Worm (Caenorhabditis elegans) whole organism, L4 larva: Measurements from ENCODE around the gene sng-1.

Experiments used
- F10B5.3 ChIP-seq: sonication (generic microtip); optimal IDR thresholded peaks from 2 replicates; lab custom pipeline; 2016; ENCODE audit warnings: mild to moderate bottlenecking, missing genetic modification characterization, missing compliant biosample characterization
- F37D6.2 ChIP-seq: sonication (generic microtip); optimal IDR thresholded peaks from 2 replicates; lab custom pipeline; 2016; ENCODE audit warnings: mild to moderate bottlenecking, missing genetic modification characterization, missing compliant biosample characterization
- F44E2.7 ChIP-seq: fragments of 200-800 bp; sonication (Bioruptor generic); IDR thresholded peaks from 2 replicates; pipeline ENCODE4 v2.1.2; 2022; ENCODE audit warnings: missing genetic modification characterization, missing compliant biosample characterization
- F49E8.2 ChIP-seq: sonication (generic microtip); optimal IDR thresholded peaks from 2 replicates; lab custom pipeline; 2016; ENCODE audit warnings: missing compliant biosample characterization, mild to moderate bottlenecking, missing genetic modification characterization, borderline replicate concordance
- R02D3.7 ChIP-seq: fragments of 150-350 bp; sonication (generic microtip); optimal IDR thresholded peaks from 3 replicates; lab custom pipeline; 2014; ENCODE audit warnings: missing biosample characterization, missing genetic modification characterization
- T26A8.4 ChIP-seq: fragments of 200-800 bp; sonication (Bioruptor generic); IDR thresholded peaks from 2 replicates; pipeline ENCODE4 v1.3.6; 2022; ENCODE audit warnings: missing genetic modification characterization, missing compliant biosample characterization
- Y105C5A.15 ChIP-seq: fragments of 200-800 bp; sonication (Bioruptor generic); IDR thresholded peaks from 2 replicates; pipeline ENCODE4 v1.3.6; 2022; ENCODE audit warnings: missing genetic modification characterization, missing compliant biosample characterization
- ZK546.5 ChIP-seq, 2 experiments: sonication (generic microtip); optimal IDR thresholded peaks; 2 replicates each; lab custom pipeline; 2017; ENCODE audit warnings: missing biosample characterization in 2 of 2, missing genetic modification characterization in 2 of 2
- ama-1 ChIP-seq: fragments of 150-350 bp; optimal IDR thresholded peaks from 2 replicates; lab custom pipeline; 2014; ENCODE audit warnings: inconsistent platforms, mixed read lengths
- attf-4 ChIP-seq: sonication (generic microtip); optimal IDR thresholded peaks from 3 replicates; lab custom pipeline; 2017; ENCODE audit warnings: missing biosample characterization, missing genetic modification characterization
- ceh-28 ChIP-seq: fragments of 150-350 bp; optimal IDR thresholded peaks from 2 replicates; lab custom pipeline; 2014; ENCODE audit warnings: missing biosample characterization, missing genetic modification reagents, missing genetic modification characterization
- ceh-44 ChIP-seq: fragments of 200-800 bp; sonication (Bioruptor generic); IDR thresholded peaks from 2 replicates; pipeline ENCODE4 v1.3.6; 2022; ENCODE audit warnings: missing genetic modification reagents, missing genetic modification characterization, missing compliant biosample characterization
- ceh-82 ChIP-seq: sonication (generic microtip); optimal IDR thresholded peaks from 2 replicates; lab custom pipeline; 2017; ENCODE audit warnings: missing biosample characterization, missing genetic modification characterization
- cey-2 ChIP-seq: sonication (generic microtip); optimal IDR thresholded peaks from 3 replicates; lab custom pipeline; 2017; ENCODE audit warnings: missing genetic modification characterization, mild to moderate bottlenecking, missing compliant biosample characterization, antibody characterized with exemption, borderline replicate concordance; ENCODE audit not compliant: insufficient read depth
- ctbp-1 ChIP-seq: fragments of 200-800 bp; sonication (Bioruptor generic); IDR thresholded peaks from 2 replicates; pipeline ENCODE4 v1.3.6; 2022; ENCODE audit warnings: missing genetic modification reagents, missing genetic modification characterization, missing compliant biosample characterization
- daf-16 ChIP-seq, 3 experiments: sonication (generic microtip); optimal IDR thresholded peaks; 2 replicates each; lab custom pipeline; 2016 to 2017; ENCODE audit warnings: missing genetic modification characterization in 3 of 3, missing genetic modification reagents in 3 of 3, mild to moderate bottlenecking in 2 of 3, missing compliant biosample characterization in 2 of 3, missing biosample characterization in 1 of 3, moderate library complexity in 1 of 3
- daf-8 ChIP-seq: fragments of 200-800 bp; sonication (Bioruptor generic); IDR thresholded peaks from 2 replicates; pipeline ENCODE4 v1.3.6; 2022; ENCODE audit warnings: missing genetic modification characterization, missing compliant biosample characterization
- dmd-6 ChIP-seq: fragments of 200-800 bp; sonication (Bioruptor generic); IDR thresholded peaks from 2 replicates; pipeline ENCODE4 v1.3.6; 2022; ENCODE audit warnings: missing genetic modification reagents, missing genetic modification characterization, missing compliant biosample characterization
- dmd-8 ChIP-seq: fragments of 200-800 bp; sonication (Bioruptor generic); IDR thresholded peaks from 2 replicates; pipeline ENCODE4 v1.3.6; 2022; ENCODE audit warnings: missing genetic modification characterization, missing compliant biosample characterization
- duxl-1 ChIP-seq: sonication (generic microtip); optimal IDR thresholded peaks from 2 replicates; lab custom pipeline; 2016; ENCODE audit warnings: mild to moderate bottlenecking, missing genetic modification characterization, moderate library complexity, missing compliant biosample characterization; ENCODE audit not compliant: poor library complexity
- dve-1 ChIP-seq: sonication (generic microtip); optimal IDR thresholded peaks from 2 replicates; lab custom pipeline; 2017; ENCODE audit warnings: antibody characterized with exemption, mild to moderate bottlenecking, missing genetic modification characterization, missing compliant biosample characterization; ENCODE audit not compliant: insufficient read depth
- egl-27 ChIP-seq: sonication (generic microtip); optimal IDR thresholded peaks from 3 replicates; lab custom pipeline; 2017; ENCODE audit warnings: missing biosample characterization, missing genetic modification reagents, missing genetic modification characterization
- egl-43 ChIP-seq: fragments of 200-800 bp; sonication (Bioruptor generic); IDR thresholded peaks from 2 replicates; pipeline ENCODE4 v1.3.6; 2022; ENCODE audit warnings: missing genetic modification reagents, missing genetic modification characterization, missing compliant biosample characterization
- fkh-10 ChIP-seq: fragments of 150-350 bp; optimal IDR thresholded peaks from 2 replicates; lab custom pipeline; 2014; ENCODE audit warnings: missing biosample characterization, missing genetic modification reagents, missing genetic modification characterization
- jun-1 ChIP-seq: fragments of 150-350 bp; optimal IDR thresholded peaks from 2 replicates; lab custom pipeline; 2014; ENCODE audit warnings: missing biosample characterization, missing genetic modification reagents, missing genetic modification characterization
- lin-15B ChIP-seq: fragments of 150-350 bp; sonication (generic microtip); optimal IDR thresholded peaks from 3 replicates; lab custom pipeline; 2014; ENCODE audit warnings: missing biosample characterization, missing genetic modification characterization
- lin-39 ChIP-seq: fragments of 150-350 bp; optimal IDR thresholded peaks from 2 replicates; lab custom pipeline; 2014; ENCODE audit warnings: missing biosample characterization, missing genetic modification reagents, missing genetic modification characterization
- lir-3 ChIP-seq: sonication (generic microtip); optimal IDR thresholded peaks from 2 replicates; lab custom pipeline; 2016; ENCODE audit warnings: mild to moderate bottlenecking, missing genetic modification characterization, missing compliant biosample characterization
- lsy-2 ChIP-seq, 2 experiments: fragments of 150-350 bp in 1 of 2; sonication (generic microtip) in 1 of 2; optimal IDR thresholded peaks; 2 replicates each; lab custom pipeline; 2014 to 2017; ENCODE audit warnings: missing biosample characterization in 2 of 2, missing genetic modification characterization in 2 of 2
- madf-5 ChIP-seq, 2 experiments: fragments of 200-800 bp; sonication (Bioruptor generic); IDR thresholded peaks; 2 replicates each; pipeline ENCODE4 v1.3.6; 2022; ENCODE audit warnings: missing compliant biosample characterization in 2 of 2, missing genetic modification characterization in 2 of 2
- mdl-1 ChIP-seq, 2 experiments: fragments of 150-350 bp in 1 of 2; sonication (generic microtip) in 1 of 2; optimal IDR thresholded peaks; 2 replicates each; lab custom pipeline; 2014 to 2017; ENCODE audit warnings: missing biosample characterization in 2 of 2, missing genetic modification characterization in 2 of 2
- mdt-29 ChIP-seq: fragments of 200-800 bp; sonication (Bioruptor generic); IDR thresholded peaks from 2 replicates; pipeline ENCODE4 v1.3.6; 2022; ENCODE audit warnings: missing genetic modification reagents, missing genetic modification characterization, missing compliant biosample characterization
- mes-2 ChIP-seq: sonication (generic microtip); optimal IDR thresholded peaks from 2 replicates; lab custom pipeline; 2016; ENCODE audit warnings: missing genotype, mild to moderate bottlenecking, missing genetic modification characterization, missing compliant biosample characterization; ENCODE audit not compliant: poor library complexity, severe bottlenecking
- nhr-11 ChIP-seq: fragments of 150-350 bp; optimal IDR thresholded peaks from 2 replicates; lab custom pipeline; 2014; ENCODE audit warnings: missing biosample characterization, missing genetic modification characterization
- nhr-111 ChIP-seq: fragments of 200-800 bp; sonication (Bioruptor generic); optimal IDR thresholded peaks from 2 replicates; lab custom pipeline; 2018; ENCODE audit warnings: mild to moderate bottlenecking, missing genetic modification characterization, missing compliant biosample characterization
- nhr-28 ChIP-seq: fragments of 150-350 bp; optimal IDR thresholded peaks from 2 replicates; lab custom pipeline; 2014; ENCODE audit warnings: missing biosample characterization, missing genetic modification characterization
- nhr-48 ChIP-seq: sonication (generic microtip); optimal IDR thresholded peaks from 2 replicates; lab custom pipeline; 2016; ENCODE audit warnings: mild to moderate bottlenecking, missing genetic modification characterization, missing compliant biosample characterization
- nhr-76 ChIP-seq: fragments of 150-350 bp; optimal IDR thresholded peaks from 2 replicates; lab custom pipeline; 2014; ENCODE audit warnings: missing biosample characterization, missing genetic modification characterization
- rbr-2 ChIP-seq: sonication (generic microtip); optimal IDR thresholded peaks from 2 replicates; lab custom pipeline; 2016; ENCODE audit warnings: missing genotype, missing genetic modification characterization, missing compliant biosample characterization
- saeg-2 ChIP-seq: fragments of 200-800 bp; sonication (Bioruptor generic); IDR thresholded peaks from 2 replicates; pipeline ENCODE4 v1.3.6; 2022; ENCODE audit warnings: missing genetic modification reagents, missing genetic modification characterization, missing compliant biosample characterization
- sdz-12 ChIP-seq: fragments of 200-800 bp; sonication (Bioruptor generic); optimal IDR thresholded peaks from 2 replicates; lab custom pipeline; 2018; ENCODE audit warnings: mild to moderate bottlenecking, missing genetic modification characterization, missing compliant biosample characterization
- set-16 ChIP-seq: fragments of 200-800 bp; sonication (Bioruptor generic); IDR thresholded peaks from 2 replicates; pipeline ENCODE4 v1.3.6; 2022; ENCODE audit warnings: missing genetic modification reagents, missing genetic modification characterization, missing compliant biosample characterization
- skn-1 ChIP-seq: fragments of 150-350 bp; optimal IDR thresholded peaks from 2 replicates; lab custom pipeline; 2014; ENCODE audit warnings: missing biosample characterization, missing genetic modification characterization
- snpc-4 ChIP-seq: fragments of 150-350 bp; optimal IDR thresholded peaks from 2 replicates; lab custom pipeline; 2014; ENCODE audit warnings: missing biosample characterization, missing genetic modification characterization
- unc-130 ChIP-seq: sonication (generic microtip); optimal IDR thresholded peaks from 2 replicates; lab custom pipeline; 2016; ENCODE audit warnings: missing genetic modification reagents, missing genetic modification characterization, missing compliant biosample characterization
- vab-7 ChIP-seq: fragments of 200-800 bp; sonication (Bioruptor generic); IDR thresholded peaks from 2 replicates; pipeline ENCODE4 v1.3.6; 2022; ENCODE audit warnings: missing genetic modification reagents, missing genetic modification characterization, missing compliant biosample characterization
- zip-11 ChIP-seq: fragments of 200-800 bp; sonication (Bioruptor generic); IDR thresholded peaks from 2 replicates; pipeline ENCODE4 v1.3.6; 2022; ENCODE audit warnings: missing genetic modification characterization, missing compliant biosample characterization
- zip-2 ChIP-seq: fragments of 150-350 bp; optimal IDR thresholded peaks from 2 replicates; lab custom pipeline; 2014; ENCODE audit warnings: missing biosample characterization, missing genetic modification characterization
- ztf-11 ChIP-seq: fragments of 150-350 bp; optimal IDR thresholded peaks from 2 replicates; lab custom pipeline; 2014; ENCODE audit warnings: missing biosample characterization, missing genetic modification characterization

The sng-1 gene

DNA sequence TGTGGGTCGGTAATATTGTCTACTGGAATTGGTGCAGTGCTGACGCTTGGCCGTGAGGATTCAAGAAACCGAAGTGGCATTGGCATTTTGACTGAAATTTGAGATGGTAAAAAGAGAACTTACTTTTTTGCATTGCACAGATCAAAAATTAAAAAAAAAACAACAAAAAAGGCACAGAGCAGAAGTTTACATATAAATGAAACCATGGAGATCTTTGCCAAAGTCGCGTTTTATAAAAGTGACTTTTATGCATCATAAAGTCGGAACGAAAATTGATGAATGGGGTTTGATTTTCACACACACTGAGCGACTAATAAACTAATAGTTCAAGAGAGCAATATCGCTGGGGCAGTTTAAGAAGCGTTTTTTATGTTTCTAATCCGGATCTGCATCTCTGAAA is 5.1 kb upstream of the sng-1 start, which contains the start of gene T08A9.13:
Gene T08A9.13, minus strand, starts transcription at position 101 of the 400 bp plus-strand sequence.
- TF ChIP-seq mes-2 (no peak), ctbp-1 (GFP tag; lab: Robert Waterston, UW) (no peak), vab-7 (no peak), saeg-2 (GFP tag; lab: Robert Waterston, UW) (no peak), ztf-11 (tag; lab: Kevin White, UChicago) (no peak), nhr-28 (tag; lab: Kevin White, UChicago) (no peak), set-16 (no peak), madf-5 (GFP tag; IDR thresholded peaks at IDR 0.05; lab: Robert Waterston, UW) (no peak), dmd-6 (GFP tag; lab: Robert Waterston, UW) (no peak), zip-2 (tag; lab: Kevin White, UChicago) (no peak), nhr-111 (GFP tag; lab: Kevin White, UChicago) (no peak), egl-27 (tag; lab: Kevin White, UChicago) (no peak), sdz-12 (no peak), mdt-29 (GFP tag; lab: Robert Waterston, UW) (no peak), daf-8 (GFP tag; lab: Robert Waterston, UW) (no peak)

DNA sequence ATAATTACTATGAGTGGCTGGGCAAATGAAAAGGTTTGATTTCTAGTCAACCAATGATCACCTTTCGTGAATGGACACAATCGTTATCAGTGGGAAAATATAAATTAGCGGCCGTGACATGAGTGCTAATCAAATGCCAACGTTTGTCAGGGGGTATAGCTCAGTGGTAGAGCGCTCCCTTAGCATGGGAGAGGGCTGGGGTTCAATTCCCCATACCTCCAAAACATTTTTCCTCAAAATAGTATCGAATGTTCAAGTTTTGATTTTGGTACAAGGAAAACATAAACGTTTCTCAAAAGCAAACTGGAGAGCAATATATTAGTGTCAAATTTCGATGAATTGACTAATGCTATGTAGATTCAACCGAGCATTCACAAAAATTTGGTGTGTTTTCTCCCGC is 3.8 kb upstream of the sng-1 start:
- TF ChIP-seq ceh-82 (tag; lab: Kevin White, UChicago) (no peak), fkh-10 (GFP tag; lab: Kevin White, UChicago) (no peak), nhr-11 (tag; lab: Kevin White, UChicago) (no peak), ZK546.5 (tag; optimal IDR thresholded peaks at IDR 0.05; lab: Kevin White, UChicago) (no peak), duxl-1 (tag; lab: Kevin White, UChicago) (peak; percentile 20), cey-2 (tag; lab: Kevin White, UChicago) (no peak), mdl-1 (tag; optimal IDR thresholded peaks at IDR 0.05; lab: Kevin White, UChicago) (no peak), rbr-2 (peak; percentile 42), lin-39 (no peak), sdz-12 (peak; percentile 36), lir-3 (tag; lab: Kevin White, UChicago) (peak; percentile 57), dmd-6 (GFP tag; lab: Robert Waterston, UW) (peak; percentile 68), unc-130 (no peak), F44E2.7 (GFP tag; lab: Robert Waterston, UW) (no peak), F37D6.2 (tag; lab: Kevin White, UChicago) (no peak), zip-2 (tag; lab: Kevin White, UChicago) (peak; percentile 2), T26A8.4 (peak; percentile 77), lsy-2 (tag; optimal IDR thresholded peaks at IDR 0.05; lab: Kevin White, UChicago) (peak in 1 of 2 experiments; percentile 6), nhr-28 (tag; lab: Kevin White, UChicago) (peak; percentile 5), skn-1 (no peak), ceh-44 (GFP tag; lab: Robert Waterston, UW) (0 out of 2 replicates have a peak, but pooled peaks have one; percentile 35), daf-16 (GFP tag; optimal IDR thresholded peaks at IDR 0.05; lab: Kevin White, UChicago) (peak in 1 of 2 experiments; percentile 83), daf-16 (tag; optimal IDR thresholded peaks at IDR 0.05; lab: Kevin White, UChicago) (peak; percentile 71), dmd-8 (peak; percentile 87), Y105C5A.15 (peak; percentile 82; the same call in 1 of the 2 replicates), mdt-29 (GFP tag; lab: Robert Waterston, UW) (no peak), ama-1 (no peak), F49E8.2 (tag; lab: Kevin White, UChicago) (peak; percentile 47), zip-11 (0 out of 2 replicates have a peak, but pooled peaks have one; percentile 63), set-16 (no peak), lin-15B (tag; lab: Kevin White, UChicago) (no peak), dve-1 (tag; lab: Kevin White, UChicago) (peak; percentile 48), nhr-48 (tag; lab: Kevin White, UChicago) (peak; percentile 70), jun-1 (tag; lab: Kevin White, UChicago) (no peak), snpc-4 (tag; lab: Kevin White, UChicago) (no peak), F10B5.3 (peak; percentile 3), nhr-76 (tag; lab: Kevin White, UChicago) (no peak), egl-43 (GFP tag; lab: Robert Waterston, UW) (no peak), R02D3.7 (tag; lab: Kevin White, UChicago) (no peak), attf-4 (tag; lab: Kevin White, UChicago) (no peak), ceh-28 (tag; lab: Kevin White, UChicago) (no peak)
